Worm (Caenorhabditis elegans) whole organism, young adult: ENCODE data around the gene str-199.

ENCODE experiments used
- B0019.2 ChIP-seq: fragments of 200-800 bp; sonication (Bioruptor generic); conservative IDR thresholded peaks from 2 replicates; pipeline ENCODE4 v1.3.6; 2022; ENCODE audit warnings: missing genetic modification reagents, missing genetic modification characterization, missing compliant biosample characterization
- B0035.1 ChIP-seq: sonication (generic microtip); optimal IDR thresholded peaks from 2 replicates; lab custom pipeline; 2016; ENCODE audit warnings: missing genetic modification characterization, mild to moderate bottlenecking, missing compliant biosample characterization, missing genotype, missing genetic modification reagents
- C06A6.2 ChIP-seq: fragments of 200-800 bp; sonication (Bioruptor generic); conservative IDR thresholded peaks from 2 replicates; pipeline ENCODE4 v1.3.6; 2022; ENCODE audit warnings: missing genetic modification characterization, missing compliant biosample characterization
- F23B12.7 ChIP-seq: sonication (generic microtip); optimal IDR thresholded peaks from 2 replicates; lab custom pipeline; 2017; ENCODE audit warnings: missing genetic modification characterization, mild to moderate bottlenecking, missing compliant biosample characterization, antibody characterized with exemption, moderate library complexity; ENCODE audit not compliant: insufficient read depth
- F33H1.4 ChIP-seq: fragments of 200-800 bp; sonication (Bioruptor generic); IDR thresholded peaks from 2 replicates; pipeline ENCODE4 v1.3.6; 2022; ENCODE audit warnings: missing genetic modification reagents, missing genetic modification characterization, missing compliant biosample characterization
- F37B4.10 ChIP-seq: fragments of 200-800 bp; sonication (Bioruptor generic); IDR thresholded peaks from 2 replicates; pipeline ENCODE4 v1.3.6; 2022; ENCODE audit warnings: missing genetic modification characterization, missing compliant biosample characterization
- F39B2.1 ChIP-seq: fragments of 200-800 bp; sonication (Bioruptor generic); IDR thresholded peaks from 2 replicates; pipeline ENCODE4 v1.3.6; 2022; ENCODE audit warnings: missing genetic modification reagents, missing genetic modification characterization, missing compliant biosample characterization
- F52B5.7 ChIP-seq: sonication (generic microtip); optimal IDR thresholded peaks from 2 replicates; lab custom pipeline; 2016; ENCODE audit warnings: mild to moderate bottlenecking, missing genetic modification characterization, missing compliant biosample characterization
- K12H6.12 ChIP-seq: fragments of 200-800 bp; sonication (Bioruptor generic); optimal IDR thresholded peaks from 2 replicates; lab custom pipeline; 2018; ENCODE audit warnings: mild to moderate bottlenecking, missing genetic modification characterization, missing compliant biosample characterization
- Y53F4B.3 ChIP-seq: fragments of 200-800 bp; sonication (Bioruptor generic); IDR thresholded peaks from 2 replicates; pipeline ENCODE4 v1.3.6; 2022; ENCODE audit warnings: missing genetic modification reagents, missing genetic modification characterization, missing compliant biosample characterization
- attf-3 ChIP-seq: fragments of 200-800 bp; sonication (Bioruptor generic); conservative IDR thresholded peaks from 2 replicates; pipeline ENCODE4 v1.3.6; 2022; ENCODE audit warnings: missing genetic modification reagents, missing genetic modification characterization, missing compliant biosample characterization
- bed-1 ChIP-seq: fragments of 200-800 bp; sonication (Bioruptor generic); IDR thresholded peaks from 2 replicates; pipeline ENCODE4 v1.3.6; 2022; ENCODE audit warnings: missing genetic modification reagents, missing genetic modification characterization, missing compliant biosample characterization
- cebp-2 ChIP-seq: fragments of 200-800 bp; sonication (Bioruptor generic); IDR thresholded peaks from 2 replicates; pipeline ENCODE4 v1.3.6; 2022; ENCODE audit warnings: missing genetic modification characterization, missing compliant biosample characterization
- ceh-100 ChIP-seq: fragments of 200-800 bp; sonication (Bioruptor generic); IDR thresholded peaks from 2 replicates; pipeline ENCODE4 v1.3.6; 2022; ENCODE audit warnings: missing genetic modification reagents, missing genetic modification characterization, missing compliant biosample characterization
- ceh-27 ChIP-seq: fragments of 200-800 bp; sonication (Bioruptor generic); optimal IDR thresholded peaks from 2 replicates; lab custom pipeline; 2018; ENCODE audit warnings: mild to moderate bottlenecking, missing genetic modification characterization, moderate library complexity, missing compliant biosample characterization
- ceh-40 ChIP-seq: fragments of 200-800 bp; sonication (Bioruptor generic); IDR thresholded peaks from 2 replicates; pipeline ENCODE4 v1.3.6; 2022; ENCODE audit warnings: missing genetic modification characterization, missing compliant biosample characterization
- ceh-58 ChIP-seq: fragments of 200-800 bp; sonication (Bioruptor generic); IDR thresholded peaks from 2 replicates; pipeline ENCODE4 v1.3.6; 2022; ENCODE audit warnings: missing genetic modification characterization, missing compliant biosample characterization
- ceh-79 ChIP-seq: sonication (generic microtip); optimal IDR thresholded peaks from 2 replicates; lab custom pipeline; 2017; ENCODE audit warnings: mild to moderate bottlenecking, missing genetic modification characterization, missing compliant biosample characterization
- chd-7 ChIP-seq: sonication (generic microtip); optimal IDR thresholded peaks from 2 replicates; lab custom pipeline; 2016; ENCODE audit warnings: mild to moderate bottlenecking, missing genetic modification characterization, moderate library complexity, missing compliant biosample characterization
- dox-1 ChIP-seq: fragments of 200-800 bp; sonication (Bioruptor generic); IDR thresholded peaks from 2 replicates; pipeline ENCODE4 v1.3.6; 2022; ENCODE audit warnings: missing genetic modification reagents, missing genetic modification characterization, missing compliant biosample characterization
- dpl-1 ChIP-seq: fragments of 150-350 bp; optimal IDR thresholded peaks from 2 replicates; lab custom pipeline; 2014; ENCODE audit warnings: missing biosample characterization, missing genetic modification reagents, missing genetic modification characterization
- efl-1 ChIP-seq: fragments of 150-350 bp; optimal IDR thresholded peaks from 2 replicates; lab custom pipeline; 2014; ENCODE audit warnings: missing biosample characterization, missing genetic modification reagents, missing genetic modification characterization
- egl-44 ChIP-seq: fragments of 200-800 bp; sonication (Bioruptor generic); IDR thresholded peaks from 2 replicates; pipeline ENCODE4 v1.3.6; 2022; ENCODE audit warnings: missing genetic modification reagents, missing genetic modification characterization, missing compliant biosample characterization
- ekl-4 ChIP-seq: fragments of 200-800 bp; sonication (Bioruptor generic); IDR thresholded peaks from 2 replicates; pipeline ENCODE4 v1.3.6; 2022; ENCODE audit warnings: missing genetic modification reagents, missing genetic modification characterization, missing compliant biosample characterization
- him-1 ChIP-seq: sonication (generic microtip); optimal IDR thresholded peaks from 2 replicates; lab custom pipeline; 2016; ENCODE audit warnings: missing genotype, missing genetic modification reagents, missing genetic modification characterization, missing compliant biosample characterization
- hmg-1.2 ChIP-seq: fragments of 200-800 bp; sonication (Bioruptor generic); IDR thresholded peaks from 2 replicates; pipeline ENCODE4 v1.3.6; 2022; ENCODE audit warnings: missing genetic modification reagents, missing genetic modification characterization, missing compliant biosample characterization
- lin-26 ChIP-seq: fragments of 200-800 bp; sonication (Bioruptor generic); IDR thresholded peaks from 2 replicates; pipeline ENCODE4 v1.3.6; 2022; ENCODE audit warnings: missing genetic modification reagents, missing genetic modification characterization, missing compliant biosample characterization
- madf-3 ChIP-seq: fragments of 200-800 bp; sonication (Bioruptor generic); IDR thresholded peaks from 2 replicates; pipeline ENCODE4 v1.3.6; 2022; ENCODE audit warnings: missing genetic modification reagents, missing genetic modification characterization, missing compliant biosample characterization
- mel-28 ChIP-seq: sonication (generic microtip); optimal IDR thresholded peaks from 2 replicates; lab custom pipeline; 2016; ENCODE audit warnings: borderline replicate concordance, mild to moderate bottlenecking, missing genetic modification characterization, missing compliant biosample characterization
- nhr-120 ChIP-seq: fragments of 200-800 bp; sonication (Bioruptor generic); IDR thresholded peaks from 2 replicates; pipeline ENCODE4 v1.3.6; 2022; ENCODE audit warnings: missing genetic modification characterization, missing compliant biosample characterization
- nhr-27 ChIP-seq: fragments of 200-800 bp; sonication (Bioruptor generic); optimal IDR thresholded peaks from 2 replicates; lab custom pipeline; 2018; ENCODE audit warnings: mild to moderate bottlenecking, missing genetic modification characterization, moderate library complexity, missing compliant biosample characterization
- nhr-90 ChIP-seq: sonication (generic microtip); optimal IDR thresholded peaks from 2 replicates; lab custom pipeline; 2016; ENCODE audit warnings: missing genotype, mild to moderate bottlenecking, missing genetic modification characterization, missing compliant biosample characterization
- pbrm-1 ChIP-seq: fragments of 200-800 bp; sonication (Bioruptor generic); IDR thresholded peaks from 2 replicates; pipeline ENCODE4 v1.3.6; 2022; ENCODE audit warnings: missing genetic modification reagents, missing genetic modification characterization, missing compliant biosample characterization
- repo-1 ChIP-seq: sonication (generic microtip); optimal IDR thresholded peaks from 2 replicates; lab custom pipeline; 2017; ENCODE audit warnings: mild to moderate bottlenecking, missing genetic modification characterization, missing compliant biosample characterization
- rpc-1 ChIP-seq, 2 experiments: fragments of 150-350 bp in 1 of 2; sonication (generic microtip) in 1 of 2; optimal IDR thresholded peaks; 2 replicates each; lab custom pipeline; 2014 to 2018; ENCODE audit warnings: missing biosample characterization in 1 of 2, missing genetic modification characterization in 1 of 2, missing genetic modification reagents in 1 of 2, missing genotype in 1 of 2
- tbp1 ChIP-seq: fragments of 200-800 bp; sonication (Bioruptor generic); optimal IDR thresholded peaks from 2 replicates; lab custom pipeline; 2018; ENCODE audit warnings: mild to moderate bottlenecking, missing genetic modification characterization, missing compliant biosample characterization
- tlf-1 ChIP-seq: fragments of 200-800 bp; sonication (Bioruptor generic); optimal IDR thresholded peaks from 2 replicates; lab custom pipeline; 2018; ENCODE audit warnings: mild to moderate bottlenecking, missing genetic modification characterization, missing compliant biosample characterization
- ztf-22 ChIP-seq: fragments of 200-800 bp; sonication (Bioruptor generic); optimal IDR thresholded peaks from 2 replicates; lab custom pipeline; 2018; ENCODE audit warnings: mild to moderate bottlenecking, missing genetic modification characterization, moderate library complexity, missing compliant biosample characterization

Gene str-199

DNA sequence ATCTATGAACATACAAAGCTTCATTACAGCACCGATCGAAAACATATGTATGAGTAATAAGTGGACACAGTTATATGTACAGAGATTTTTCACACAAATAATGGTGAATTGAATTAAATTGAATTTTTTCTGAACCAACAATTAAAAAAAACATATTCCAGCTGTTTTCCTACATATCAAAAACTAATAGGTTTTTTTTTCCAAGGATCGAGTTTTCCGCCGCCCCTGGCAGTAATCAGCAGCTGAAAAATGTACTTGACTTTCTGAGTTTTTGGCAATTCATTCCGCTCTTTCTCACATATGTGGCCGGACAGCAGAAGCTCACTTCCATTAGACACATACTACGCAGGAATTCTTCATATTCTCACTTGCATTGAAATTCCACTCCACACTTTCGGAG lies 11.8 kb downstream of the str-199 start, which contains the start of gene srh-174:
Gene srh-174, plus strand, starts transcription at position 301 of the 400 bp plus-strand sequence.
- TF ChIP-seq F37B4.10: no peak
- no peak for TF ChIP-seq madf-3 (GFP tag; lab: Robert Waterston, UW)
- TF ChIP-seq ceh-27: no peak
- no peak for TF ChIP-seq nhr-120
- TF ChIP-seq B0019.2 (GFP tag; lab: Robert Waterston, UW): no peak
- TF ChIP-seq F52B5.7 (tag; lab: Kevin White, UChicago): no peak
- TF ChIP-seq Y53F4B.3: no peak
- TF ChIP-seq ceh-40 (GFP tag; lab: Robert Waterston, UW): no peak
- TF ChIP-seq dpl-1: no peak
- no peak for TF ChIP-seq chd-7 (tag; lab: Kevin White, UChicago)
- TF ChIP-seq tbp1 (GFP tag; lab: Kevin White, UChicago): no peak
- TF ChIP-seq hmg-1.2 (GFP tag; lab: Robert Waterston, UW): no peak
- TF ChIP-seq him-1 (tag; lab: Kevin White, UChicago): no peak
- TF ChIP-seq ceh-58 (GFP tag; lab: Robert Waterston, UW): no peak
- TF ChIP-seq nhr-90 (tag; lab: Kevin White, UChicago): no peak
- TF ChIP-seq repo-1 (tag; lab: Kevin White, UChicago): no peak
- TF ChIP-seq K12H6.12 (tag; lab: Kevin White, UChicago): no peak

DNA sequence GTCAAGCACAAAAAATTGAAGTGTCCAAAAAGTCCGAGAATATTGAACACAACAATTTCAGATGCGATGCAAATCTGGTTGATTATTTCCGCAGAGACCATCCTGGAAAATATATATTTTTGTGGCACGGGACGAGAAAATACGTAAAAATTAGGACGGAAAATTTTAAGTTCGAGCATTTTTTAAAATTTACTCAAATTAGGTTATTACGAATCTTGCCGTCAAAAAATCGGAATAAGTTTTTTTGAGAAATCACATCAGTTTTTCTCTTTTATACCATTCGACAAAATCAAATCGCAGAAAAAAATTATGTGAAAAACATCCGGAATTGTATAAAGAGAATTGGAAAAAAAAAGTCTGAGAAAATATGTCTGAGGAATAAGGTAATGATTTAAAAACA lies 12.3 kb downstream of the str-199 start, which contains the start of gene srsx-1:
Gene srsx-1, minus strand, starts transcription at position 101 of the 400 bp plus-strand sequence.
- TF ChIP-seq ekl-4 (GFP tag; lab: Robert Waterston, UW): no peak
- no peak for TF ChIP-seq ceh-79
- no peak for TF ChIP-seq F33H1.4
- TF ChIP-seq lin-26 (GFP tag; lab: Robert Waterston, UW): no peak

ce11 chrV:17173738-17174137 lies 16.6 kb downstream of the str-199 start, which contains the start of gene srbc-25:
srbc-25 (plus strand) TSS chrV:17174038.
- TF ChIP-seq mel-28: no peak
- TF ChIP-seq F37B4.10: no peak
- no peak for TF ChIP-seq pbrm-1 (GFP tag; lab: Robert Waterston, UW)
- TF ChIP-seq C06A6.2: no peak
- no peak for TF ChIP-seq F23B12.7 (tag; lab: Kevin White, UChicago)
- TF ChIP-seq F39B2.1: no peak
- TF ChIP-seq rpc-1 (optimal IDR thresholded peaks at IDR 0.05; lab: Kevin White, UChicago): no peak
- TF ChIP-seq rpc-1 (tag; optimal IDR thresholded peaks at IDR 0.05; lab: Kevin White, UChicago): no peak
- no peak for TF ChIP-seq tlf-1 (GFP tag; lab: Kevin White, UChicago)
- no peak for TF ChIP-seq egl-44 (GFP tag; lab: Robert Waterston, UW)
- TF ChIP-seq ztf-22 (GFP tag; lab: Kevin White, UChicago): no peak
- TF ChIP-seq bed-1 (GFP tag; lab: Robert Waterston, UW): no peak
- TF ChIP-seq B0035.1 (tag; lab: Kevin White, UChicago): no peak
- no peak for TF ChIP-seq nhr-27 (tag; lab: Kevin White, UChicago)
- no peak for TF ChIP-seq attf-3
- no peak for TF ChIP-seq dox-1 (GFP tag; lab: Robert Waterston, UW)
- TF ChIP-seq cebp-2 (GFP tag; lab: Robert Waterston, UW): no peak
- no peak for TF ChIP-seq ceh-100 (GFP tag; lab: Robert Waterston, UW)
- no peak for TF ChIP-seq efl-1 (GFP tag; lab: Kevin White, UChicago)
